Worm (Caenorhabditis elegans) whole organism, L3 larva: Measurements from ENCODE around the gene E02A10.3.

Experiments used
- R02D3.7 ChIP-seq: fragments of 150-350 bp; optimal IDR thresholded peaks from 2 replicates; lab custom pipeline; 2014; ENCODE audit warnings: missing biosample characterization, missing genetic modification characterization
- ama-1 ChIP-seq: fragments of 150-350 bp; optimal IDR thresholded peaks from 2 replicates; lab custom pipeline; 2018
- ceh-16 ChIP-seq: sonication (generic microtip); optimal IDR thresholded peaks from 2 replicates; lab custom pipeline; 2017; ENCODE audit warnings: missing biosample characterization, missing genetic modification characterization
- ceh-28 ChIP-seq: fragments of 150-350 bp; optimal IDR thresholded peaks from 2 replicates; lab custom pipeline; 2014; ENCODE audit warnings: missing biosample characterization, missing genetic modification reagents, missing genetic modification characterization
- ceh-82 ChIP-seq: fragments of 150-350 bp; optimal IDR thresholded peaks from 2 replicates; lab custom pipeline; 2014; ENCODE audit warnings: missing biosample characterization, missing genetic modification characterization
- egl-27 ChIP-seq: sonication (generic microtip); optimal IDR thresholded peaks from 4 replicates; lab custom pipeline; 2017; ENCODE audit warnings: missing biosample characterization, missing genetic modification reagents, missing genetic modification characterization
- elt-1 ChIP-seq: fragments of 150-350 bp; optimal IDR thresholded peaks from 2 replicates; lab custom pipeline; 2014; ENCODE audit warnings: missing biosample characterization, missing genetic modification characterization
- elt-2 ChIP-seq: sonication (generic microtip); optimal IDR thresholded peaks from 2 replicates; lab custom pipeline; 2016; ENCODE audit warnings: missing genetic modification reagents, mild to moderate bottlenecking, missing genetic modification characterization, missing compliant biosample characterization
- elt-3 ChIP-seq, 3 experiments: fragments of 150-350 bp in 1 of 3; sonication (generic microtip) in 2 of 3; optimal IDR thresholded peaks; 2 replicates in 2 of 3; 4 replicates in 1 of 3; lab custom pipeline; 2014 to 2017; ENCODE audit warnings: missing biosample characterization in 3 of 3, missing genetic modification characterization in 3 of 3
- eor-1 ChIP-seq, 2 experiments: fragments of 150-350 bp; optimal IDR thresholded peaks; 2 replicates each; lab custom pipeline; 2014 to 2018; ENCODE audit warnings: missing biosample characterization in 2 of 2, missing genetic modification characterization in 2 of 2
- fkh-2 ChIP-seq: fragments of 150-350 bp; optimal IDR thresholded peaks from 2 replicates; lab custom pipeline; 2014; ENCODE audit warnings: missing biosample characterization, missing genetic modification reagents, missing genetic modification characterization
- hmg-11 ChIP-seq: sonication (generic microtip); optimal IDR thresholded peaks from 2 replicates; lab custom pipeline; 2016; ENCODE audit warnings: missing genetic modification characterization, missing compliant biosample characterization
- jun-1 ChIP-seq: fragments of 150-350 bp; optimal IDR thresholded peaks from 2 replicates; lab custom pipeline; 2014; ENCODE audit warnings: missing biosample characterization, missing genetic modification reagents, missing genetic modification characterization
- lin-15B ChIP-seq: fragments of 150-350 bp; optimal IDR thresholded peaks from 2 replicates; lab custom pipeline; 2014; ENCODE audit warnings: missing biosample characterization, missing genetic modification characterization
- lin-39 ChIP-seq: fragments of 150-350 bp; optimal IDR thresholded peaks from 2 replicates; lab custom pipeline; 2018; ENCODE audit warnings: missing biosample characterization, missing genetic modification reagents, missing genetic modification characterization
- lsy-12 ChIP-seq: sonication (generic microtip); optimal IDR thresholded peaks from 2 replicates; lab custom pipeline; 2016; ENCODE audit warnings: mild to moderate bottlenecking, missing genetic modification characterization, missing compliant biosample characterization
- mdl-1 ChIP-seq: fragments of 150-350 bp; optimal IDR thresholded peaks from 2 replicates; lab custom pipeline; 2014; ENCODE audit warnings: missing biosample characterization, missing genetic modification characterization
- nfya-1 ChIP-seq: sonication (generic microtip); optimal IDR thresholded peaks from 2 replicates; lab custom pipeline; 2017; ENCODE audit warnings: missing genetic modification characterization, mild to moderate bottlenecking, missing compliant biosample characterization, antibody characterized with exemption, moderate library complexity; ENCODE audit not compliant: insufficient read depth
- nhr-23 ChIP-seq: fragments of 150-350 bp; optimal IDR thresholded peaks from 2 replicates; lab custom pipeline; 2014; ENCODE audit warnings: missing biosample characterization, missing genetic modification reagents, missing genetic modification characterization
- nhr-237 ChIP-seq: fragments of 150-350 bp; optimal IDR thresholded peaks from 2 replicates; lab custom pipeline; 2014; ENCODE audit warnings: missing biosample characterization, missing genetic modification characterization
- nhr-25 ChIP-seq: sonication (generic microtip); optimal IDR thresholded peaks from 2 replicates; lab custom pipeline; 2017; ENCODE audit warnings: missing biosample characterization, missing genetic modification characterization
- nhr-28 ChIP-seq: fragments of 150-350 bp; optimal IDR thresholded peaks from 2 replicates; lab custom pipeline; 2014; ENCODE audit warnings: missing biosample characterization, missing genetic modification characterization
- nhr-43 ChIP-seq: sonication (generic microtip); optimal IDR thresholded peaks from 2 replicates; lab custom pipeline; 2016; ENCODE audit warnings: mild to moderate bottlenecking, missing genetic modification characterization, missing compliant biosample characterization; ENCODE audit not compliant: poor library complexity, severe bottlenecking
- nhr-76 ChIP-seq: fragments of 150-350 bp; sonication (generic microtip); optimal IDR thresholded peaks from 5 replicates; lab custom pipeline; 2014; ENCODE audit warnings: missing biosample characterization, missing genetic modification characterization
- nhr-77 ChIP-seq: fragments of 150-350 bp; optimal IDR thresholded peaks from 2 replicates; lab custom pipeline; 2014; ENCODE audit warnings: missing biosample characterization, missing genetic modification characterization
- pha-4 ChIP-seq: fragments of 150-350 bp; optimal IDR thresholded peaks from 2 replicates; lab custom pipeline; 2014; ENCODE audit warnings: missing biosample characterization, missing genetic modification reagents, missing genetic modification characterization
- pqm-1 ChIP-seq: fragments of 150-350 bp; optimal IDR thresholded peaks from 2 replicates; lab custom pipeline; 2017; ENCODE audit warnings: missing biosample characterization, missing genetic modification characterization, inconsistent platforms
- sea-2 ChIP-seq: fragments of 150-350 bp; sonication (generic microtip); optimal IDR thresholded peaks from 4 replicates; lab custom pipeline; 2014; ENCODE audit warnings: missing biosample characterization, missing genetic modification reagents, missing genetic modification characterization
- skn-1 ChIP-seq: fragments of 150-350 bp; optimal IDR thresholded peaks from 2 replicates; lab custom pipeline; 2014; ENCODE audit warnings: missing biosample characterization, missing genetic modification characterization
- snpc-4 ChIP-seq: fragments of 150-350 bp; optimal IDR thresholded peaks from 2 replicates; lab custom pipeline; 2014; ENCODE audit warnings: missing biosample characterization, missing genetic modification characterization
- zag-1 ChIP-seq: fragments of 150-350 bp; optimal IDR thresholded peaks from 2 replicates; lab custom pipeline; 2014; ENCODE audit warnings: missing biosample characterization, missing genetic modification characterization
- ztf-11 ChIP-seq: fragments of 150-350 bp; optimal IDR thresholded peaks from 2 replicates; lab custom pipeline; 2014; ENCODE audit warnings: missing biosample characterization, missing genetic modification characterization
- ztf-4 ChIP-seq: fragments of 150-350 bp; optimal IDR thresholded peaks from 2 replicates; lab custom pipeline; 2014; ENCODE audit warnings: missing biosample characterization, missing genetic modification characterization

The E02A10.3 gene

DNA sequence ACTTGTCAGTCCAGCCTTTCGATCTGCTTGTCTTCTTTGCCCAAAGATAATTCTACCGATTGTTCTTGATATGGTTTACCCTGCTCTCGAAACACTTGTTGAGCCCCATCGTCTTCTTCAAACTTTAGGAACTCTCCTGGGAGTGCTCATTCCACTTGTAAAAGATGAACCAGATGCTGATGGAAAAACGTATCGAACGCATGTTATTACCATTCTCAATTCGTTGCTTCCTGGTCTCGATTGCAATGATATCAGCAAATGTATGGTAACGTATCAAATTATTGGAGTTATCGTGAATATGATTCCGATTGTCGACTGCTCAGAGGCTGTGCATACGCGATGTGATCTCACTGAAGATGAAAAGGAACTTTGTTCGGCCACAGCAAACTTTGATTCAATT is 22.4 kb downstream of the E02A10.3 start:
- TF ChIP-seq nhr-237 (tag; lab: Kevin White, UChicago) (no peak), ceh-16 (tag; lab: Kevin White, UChicago) (no peak), elt-3 (tag; optimal IDR thresholded peaks at IDR 0.05; lab: Kevin White, UChicago) (no peak), nhr-77 (no peak), hmg-11 (no peak), ama-1 (lab: Kevin White, UChicago) (no peak), nhr-25 (tag; lab: Kevin White, UChicago) (no peak), ztf-11 (tag; lab: Kevin White, UChicago) (no peak), nfya-1 (tag; lab: Kevin White, UChicago) (no peak), nhr-23 (tag; lab: Kevin White, UChicago) (no peak), eor-1 (tag; optimal IDR thresholded peaks at IDR 0.05; lab: Kevin White, UChicago) (no peak), egl-27 (tag; lab: Kevin White, UChicago) (no peak), pha-4 (tag; lab: Kevin White, UChicago) (no peak)

DNA sequence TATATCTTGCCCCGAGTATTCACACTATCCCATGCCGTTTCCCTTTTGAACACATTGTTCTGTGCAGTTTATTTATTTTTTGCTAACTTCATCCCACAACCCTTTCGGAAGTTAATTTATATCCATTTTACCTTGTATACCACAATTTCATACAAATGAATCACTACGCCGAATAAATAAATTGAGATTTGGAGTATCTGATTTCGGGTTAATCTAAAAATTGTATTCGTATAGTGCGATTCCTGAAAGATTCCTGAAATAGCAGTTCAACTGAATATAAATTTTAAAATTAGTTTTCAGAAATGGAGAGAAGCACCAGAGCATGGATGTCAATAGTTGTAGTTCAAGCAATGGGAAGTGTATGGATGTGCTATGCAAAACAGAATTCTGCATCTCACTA is 27.7 kb downstream of the E02A10.3 start, which contains the start of gene erg-28:
Gene erg-28, plus strand, starts transcription at position 301 of the 400 bp plus-strand sequence.
- TF ChIP-seq nhr-25 (tag; lab: Kevin White, UChicago) (no peak), sea-2 (GFP tag; lab: Kevin White, UChicago) (no peak), nhr-237 (tag; lab: Kevin White, UChicago) (no peak), hmg-11 (no peak), nhr-77 (no peak), nhr-76 (tag; lab: Kevin White, UChicago) (no peak), lin-39 (no peak), lin-15B (tag; lab: Kevin White, UChicago) (no peak), lsy-12 (tag; lab: Kevin White, UChicago) (no peak)

DNA sequence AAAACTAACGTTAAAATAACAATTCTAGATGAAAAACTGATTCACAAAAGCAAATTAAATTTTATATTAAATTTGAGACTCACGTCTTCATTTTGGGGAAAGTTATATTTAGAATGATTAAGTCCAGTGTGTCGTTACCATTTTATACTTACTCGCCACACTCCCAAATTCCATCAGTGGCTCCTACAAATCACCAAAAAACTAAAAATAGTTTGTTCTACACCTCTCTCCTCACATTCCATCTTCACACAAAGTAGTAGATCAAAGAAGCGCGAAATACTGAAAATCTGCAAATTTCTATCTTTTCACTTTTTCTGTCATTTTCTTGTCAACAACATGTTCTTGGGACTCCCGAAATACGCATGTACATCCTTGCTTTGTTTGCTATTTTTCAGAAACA is 29.5 kb downstream of the E02A10.3 start, which contains the start of gene ZC116.5:
Gene ZC116.5, minus strand, starts transcription at position 101 of the 400 bp plus-strand sequence.
- no peak for TF ChIP-seq elt-1 (tag; lab: Kevin White, UChicago)
- no peak for TF ChIP-seq nhr-43 (tag; lab: Kevin White, UChicago)
- no peak for TF ChIP-seq snpc-4 (tag; lab: Kevin White, UChicago)

DNA sequence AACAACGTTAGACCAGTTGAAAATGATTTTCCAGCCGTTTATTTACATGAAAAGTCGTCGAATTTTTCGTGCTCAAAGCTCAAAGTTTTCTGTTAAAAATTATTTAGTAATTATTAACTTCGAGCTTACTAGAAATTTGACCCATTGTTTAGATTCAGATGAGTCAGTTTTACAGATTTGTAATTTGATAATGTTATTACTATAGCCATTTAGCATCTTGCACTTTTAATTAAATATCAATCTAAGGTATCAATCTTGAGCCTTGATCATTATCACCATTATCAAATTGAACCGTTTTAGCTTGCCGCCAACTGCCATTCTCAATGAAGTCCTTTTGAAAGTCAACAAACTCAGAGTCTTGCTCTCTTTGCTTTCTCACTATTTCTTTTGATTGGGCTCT is 30.1 kb downstream of the E02A10.3 start, which contains the start of gene ZC116.1:
Gene ZC116.1, plus strand, starts transcription at position 301 of the 400 bp plus-strand sequence.
- TF ChIP-seq snpc-4 (tag; lab: Kevin White, UChicago): no peak
- TF ChIP-seq jun-1 (tag; lab: Kevin White, UChicago): no peak
- no peak for TF ChIP-seq ztf-4 (tag; lab: Kevin White, UChicago)

DNA sequence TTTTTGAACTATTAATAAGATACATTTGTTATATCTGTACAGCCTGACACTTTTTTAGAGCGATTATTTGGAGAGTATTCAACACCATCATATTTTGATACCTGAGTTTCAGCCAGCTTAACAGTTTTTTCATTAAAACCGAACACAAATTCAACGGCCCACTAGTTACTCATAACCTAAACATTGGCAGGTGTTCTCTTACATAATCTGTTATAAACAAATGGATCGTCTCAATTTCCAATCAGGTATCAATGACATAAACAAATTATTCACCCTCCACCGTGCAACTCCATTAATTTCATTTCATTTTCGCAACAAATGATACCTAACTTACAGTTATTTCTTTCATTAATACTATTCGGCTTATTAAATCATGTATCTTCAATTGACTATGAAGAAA is 31.6 kb downstream of the E02A10.3 start, which contains the start of gene cubn-1:
Gene cubn-1, plus strand, starts transcription at position 301 of the 400 bp plus-strand sequence.
- TF ChIP-seq nhr-25 (tag; lab: Kevin White, UChicago) (no peak), fkh-2 (tag; lab: Kevin White, UChicago) (no peak), jun-1 (tag; lab: Kevin White, UChicago) (no peak), ceh-28 (no peak), pqm-1 (tag; lab: Kevin White, UChicago) (no peak), nhr-76 (tag; lab: Kevin White, UChicago) (no peak), mdl-1 (no peak)

DNA sequence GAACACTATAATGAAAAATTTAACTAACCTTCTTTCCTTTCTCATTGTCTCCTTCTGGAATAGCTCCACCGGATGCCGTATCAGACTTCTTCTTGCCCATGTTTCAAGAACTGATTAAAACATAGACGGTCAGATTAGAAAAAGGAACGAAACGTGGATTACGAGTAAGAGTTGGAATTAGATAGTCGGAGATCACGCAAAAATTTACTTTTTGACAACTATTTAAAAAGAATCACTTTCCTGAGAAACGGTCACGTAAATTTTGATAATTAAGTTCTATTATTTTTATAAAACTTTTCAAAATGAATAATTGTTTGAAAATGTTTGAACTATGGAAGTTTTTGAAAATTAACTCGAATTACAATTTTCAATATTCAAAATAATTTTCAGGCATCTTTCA is 32.7 kb downstream of the E02A10.3 start, which contains the start of gene cyc-2.2:
Gene cyc-2.2, minus strand, starts transcription at position 101 of the 400 bp plus-strand sequence.
- TF ChIP-seq nhr-25 (tag; lab: Kevin White, UChicago) (no peak), lsy-12 (tag; lab: Kevin White, UChicago) (no peak), skn-1 (tag; lab: Kevin White, UChicago) (no peak)

DNA sequence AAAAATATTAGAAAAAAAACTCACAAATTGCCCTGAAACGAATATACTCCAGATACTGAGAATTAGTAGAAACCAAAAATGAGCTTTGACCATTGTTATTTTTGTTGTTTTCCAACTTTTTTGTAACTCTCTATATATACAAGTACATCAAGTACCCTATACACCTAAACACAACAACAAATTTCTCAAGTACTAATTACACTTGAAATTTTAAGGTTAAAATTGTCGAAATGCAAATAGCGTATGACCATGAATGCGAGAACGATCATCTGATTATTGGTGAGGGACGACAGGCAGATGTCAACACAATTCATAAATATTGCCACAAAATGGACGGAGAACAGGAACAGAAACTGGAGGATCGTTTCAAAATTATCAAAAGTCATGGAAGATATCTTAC is 45.0 kb downstream of the E02A10.3 start, which contains the start of gene F56H9.9:
Gene F56H9.9, minus strand, starts transcription at position 101 of the 400 bp plus-strand sequence.
- TF ChIP-seq ceh-82 (tag; lab: Kevin White, UChicago) (no peak), R02D3.7 (tag; lab: Kevin White, UChicago) (no peak), nhr-237 (tag; lab: Kevin White, UChicago) (no peak), zag-1 (tag; lab: Kevin White, UChicago) (no peak), ztf-11 (tag; lab: Kevin White, UChicago) (no peak), hmg-11 (no peak), elt-2 (no peak), elt-1 (tag; lab: Kevin White, UChicago) (no peak), nhr-77 (no peak), lsy-12 (tag; lab: Kevin White, UChicago) (no peak), nhr-43 (tag; lab: Kevin White, UChicago) (no peak), ceh-28 (no peak), nhr-28 (tag; lab: Kevin White, UChicago) (no peak)
